Fruit fly (Drosophila melanogaster) whole organism, prepupa: ENCODE measurements around the gene Cyt-c1L.

Source experiments
- CG34406 ChIP-seq: fragments of 200-800 bp; sonication (Bioruptor generic); optimal IDR thresholded peaks from 3 replicates; lab custom pipeline; 2016; ENCODE audit warnings: missing biosample characterization, missing genetic modification characterization
- Eip78C ChIP-seq: fragments of 200-800 bp; sonication (Bioruptor generic); peaks from one replicate; lab custom pipeline; 2016; ENCODE audit warnings: missing biosample characterization, missing genetic modification characterization
- OdsH ChIP-seq: fragments of 200-800 bp; sonication (Bioruptor generic); optimal IDR thresholded peaks from 3 replicates; lab custom pipeline; 2016; ENCODE audit warnings: missing biosample characterization, missing genetic modification characterization
- ss ChIP-seq, 2 experiments: fragments of 200-800 bp; sonication (Bioruptor generic); optimal IDR thresholded peaks; 2 replicates in 1 of 2; 3 replicates in 1 of 2; lab custom pipeline; 2017 to 2018; ENCODE audit warnings: mild to moderate bottlenecking in 2 of 2, missing biosample characterization in 2 of 2, missing genetic modification characterization in 2 of 2, moderate library complexity in 1 of 2

DNA sequence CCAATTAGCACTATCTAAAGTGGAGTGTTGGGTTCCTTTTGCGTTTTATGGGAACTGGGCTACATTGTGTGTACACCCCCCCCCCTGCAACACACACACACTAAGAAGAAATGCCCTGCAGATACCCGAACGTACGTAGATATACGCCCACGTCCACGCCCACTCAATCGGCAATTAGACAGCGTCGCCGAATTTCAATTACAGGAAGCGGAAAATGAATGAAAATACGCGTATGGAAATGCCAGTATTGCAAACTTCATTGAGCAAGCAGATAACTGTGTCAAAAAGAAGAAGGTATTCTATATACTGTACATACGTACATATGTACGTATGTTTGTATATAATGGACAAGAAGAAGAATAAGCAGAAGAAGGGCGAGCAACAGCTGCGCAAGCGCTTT is 9.5 kb upstream of the Cyt-c1L start:
- TF ChIP-seq CG34406 (GFP tag; lab: Kevin White, UChicago) (no peak), OdsH (GFP tag; lab: Kevin White, UChicago) (no peak), ss (GFP tag; optimal IDR thresholded peaks at IDR 0.05; lab: Kevin White, UChicago) (no peak), Eip78C (no peak)
